Worm (Caenorhabditis elegans): ENCODE data around the gene ddl-1.

Gene ddl-1

DNA sequence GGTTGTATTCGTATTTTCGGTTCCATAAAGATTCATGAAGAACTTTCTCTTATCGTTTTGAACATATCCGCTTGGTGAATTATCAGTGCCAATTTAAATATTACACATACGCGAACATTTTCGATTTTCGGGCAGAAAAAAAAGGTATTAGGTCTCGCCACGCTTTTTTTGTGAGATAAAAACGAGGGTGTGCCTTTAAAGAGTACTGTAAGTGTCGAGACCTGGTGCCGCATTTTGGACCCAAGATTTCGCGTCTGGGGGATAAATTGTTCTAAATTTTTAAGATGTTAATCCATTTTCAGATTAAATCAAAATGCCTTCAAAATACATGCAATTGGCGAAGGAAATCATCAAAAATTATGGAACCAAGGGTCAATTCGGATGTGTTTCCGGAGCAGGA, 45.7 kb upstream of the ddl-1 start, which contains the start of gene C25H3.3:
TSS of gene C25H3.3 (plus strand) at position 301 of the 400 bp plus-strand sequence.
- TF ChIP-seq nhr-237 (tag; optimal IDR thresholded peaks at IDR 0.05) (no peak), ztf-11 (tag; optimal IDR thresholded peaks at IDR 0.05) (no peak), elt-3 (tag; optimal IDR thresholded peaks at IDR 0.05) (no peak), fkh-10 (GFP tag; optimal IDR thresholded peaks at IDR 0.05) (no peak), eor-1 (tag; optimal IDR thresholded peaks at IDR 0.05) (no peak)

DNA sequence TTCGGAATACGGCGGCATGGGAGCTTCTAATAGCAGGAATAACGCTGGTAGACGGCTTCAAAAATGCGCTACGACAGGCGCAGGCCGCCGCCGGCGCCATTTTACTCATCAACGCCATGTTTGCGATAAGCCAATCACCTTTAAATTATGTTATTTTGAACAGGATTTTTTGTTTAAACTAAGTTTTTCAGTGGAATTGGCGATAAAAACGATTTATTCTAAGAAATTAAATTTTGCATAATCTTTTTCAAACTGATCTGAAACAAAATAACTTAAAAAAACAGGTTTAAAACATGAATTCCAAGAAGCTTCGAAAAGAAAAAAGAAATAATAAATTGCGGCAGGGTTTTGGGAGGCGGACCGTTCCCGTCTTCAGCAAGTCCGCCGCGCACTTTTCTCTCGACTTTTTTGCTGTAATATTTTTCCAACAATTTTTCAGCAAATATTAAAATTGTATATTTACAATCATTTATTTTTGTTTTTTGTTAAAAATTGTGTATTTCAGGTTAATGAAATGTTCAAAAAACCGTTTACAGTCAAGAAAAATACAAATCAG, 43.1 kb upstream of the ddl-1 start, which contains the start of the genes ndub-5 and eif-2D:
TSS of gene ndub-5 (minus strand) at position 138 of the 556 bp plus-strand sequence.
TSS of gene eif-2D (plus strand) at position 506 of the 556 bp plus-strand sequence.
- TF ChIP-seq lin-39 (tag; optimal IDR thresholded peaks at IDR 0.05) (no peak), elt-1 (tag; optimal IDR thresholded peaks at IDR 0.05) (no peak), jun-1 (tag; optimal IDR thresholded peaks at IDR 0.05) (no peak), elt-2 (tag; optimal IDR thresholded peaks at IDR 0.05) (peak; percentile 15), snpc-4 (tag; optimal IDR thresholded peaks at IDR 0.05) (peak; percentile 18), ceh-82 (tag; optimal IDR thresholded peaks at IDR 0.05) (no peak), ztf-11 (tag; optimal IDR thresholded peaks at IDR 0.05) (no peak), nhr-77 (tag; optimal IDR thresholded peaks at IDR 0.05) (no peak), nhr-43 (tag; optimal IDR thresholded peaks at IDR 0.05; ENCODE audit: poor library complexity, severe bottlenecking) (no peak), lsy-12 (tag; optimal IDR thresholded peaks at IDR 0.05) (no peak), ama-1 (optimal IDR thresholded peaks at IDR 0.05) (no peak), nhr-237 (tag; optimal IDR thresholded peaks at IDR 0.05) (no peak), ZK546.5 (tag; optimal IDR thresholded peaks at IDR 0.05) (no peak), lin-15B (tag; optimal IDR thresholded peaks at IDR 0.05) (no peak), mml-1 (tag; optimal IDR thresholded peaks at IDR 0.05) (no peak), pqm-1 (tag; optimal IDR thresholded peaks at IDR 0.05) (no peak), daf-12 (tag; optimal IDR thresholded peaks at IDR 0.05) (no peak), zag-1 (tag; optimal IDR thresholded peaks at IDR 0.05) (no peak), fkh-2 (tag; optimal IDR thresholded peaks at IDR 0.05) (no peak), nhr-67 (tag; optimal IDR thresholded peaks at IDR 0.05) (no peak), mdl-1 (tag; optimal IDR thresholded peaks at IDR 0.05) (no peak), skn-1 (tag; optimal IDR thresholded peaks at IDR 0.05) (no peak), ceh-28 (tag; optimal IDR thresholded peaks at IDR 0.05) (no peak), nfya-1 (tag; optimal IDR thresholded peaks at IDR 0.05; ENCODE audit: insufficient read depth) (peak; percentile 42), hmg-11 (tag; optimal IDR thresholded peaks at IDR 0.05) (peak; percentile 6), tbx-2 (tag; optimal IDR thresholded peaks at IDR 0.05) (no peak), elt-3 (tag; optimal IDR thresholded peaks at IDR 0.05) (no peak), nhr-25 (tag; optimal IDR thresholded peaks at IDR 0.05) (no peak), unc-62 (GFP tag; optimal IDR thresholded peaks at IDR 0.05) (no peak), nhr-11 (tag; optimal IDR thresholded peaks at IDR 0.05) (no peak), pha-4 (tag; optimal IDR thresholded peaks at IDR 0.05) (peak; percentile 26), ceh-16 (tag; optimal IDR thresholded peaks at IDR 0.05) (no peak)

- no peak for TF ChIP-seq nhr-28 (tag; optimal IDR thresholded peaks at IDR 0.05)
- no peak for TF ChIP-seq R02D3.7 (tag; optimal IDR thresholded peaks at IDR 0.05)
- TF ChIP-seq ztf-4 (tag; optimal IDR thresholded peaks at IDR 0.05), result no peak
- peak; percentile 67 for TF ChIP-seq nfya-1 (tag; optimal IDR thresholded peaks at IDR 0.05; ENCODE audit: insufficient read depth)
- peak; percentile 52 for TF ChIP-seq ama-1 (optimal IDR thresholded peaks at IDR 0.05)
- TF ChIP-seq lin-15B (tag; optimal IDR thresholded peaks at IDR 0.05), result peak; percentile 53
- TF ChIP-seq pha-4 (tag; optimal IDR thresholded peaks at IDR 0.05), result peak; percentile 42
- peak; percentile 70 for TF ChIP-seq elt-2 (tag; optimal IDR thresholded peaks at IDR 0.05)
- TF ChIP-seq lsy-12 (tag; optimal IDR thresholded peaks at IDR 0.05), result peak; percentile 4
- peak; percentile 26 for TF ChIP-seq pqm-1 (tag; optimal IDR thresholded peaks at IDR 0.05)
- TF ChIP-seq snpc-4 (tag; optimal IDR thresholded peaks at IDR 0.05), result peak; percentile 29
Observed at ce11 chrII:5688959-5689358, 40.8 kb upstream of the ddl-1 start, which contains the start of gene C25H3.11. Gene C25H3.11, minus strand, starts transcription at chrII:5689040.

DNA sequence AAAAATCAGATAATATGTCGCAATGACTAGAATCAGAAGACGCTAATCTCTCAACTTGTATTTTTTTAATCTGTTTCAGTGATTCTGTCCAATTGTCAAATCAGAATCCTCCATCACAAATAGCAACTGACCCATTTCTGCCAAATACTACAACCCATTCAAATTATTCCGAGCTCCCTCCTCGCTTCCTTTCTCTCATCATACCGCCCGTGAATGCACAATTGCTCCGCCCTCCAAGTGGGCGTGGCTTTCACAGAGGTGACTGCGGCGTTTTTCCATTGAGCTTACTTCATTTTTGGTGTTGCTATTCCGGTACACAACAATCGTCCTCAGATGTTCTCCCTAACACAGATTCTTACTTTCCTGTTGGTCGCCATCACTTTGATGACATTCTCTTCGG, 32.5 kb upstream of the ddl-1 start, which contains the start of gene flp-27:
TSS of gene flp-27 (plus strand) at position 301 of the 400 bp plus-strand sequence.
- TF ChIP-seq fkh-10 (GFP tag; optimal IDR thresholded peaks at IDR 0.05), result no peak
- no peak for TF ChIP-seq aly-2 (tag; optimal IDR thresholded peaks at IDR 0.05)
- TF ChIP-seq nhr-237 (tag; optimal IDR thresholded peaks at IDR 0.05), result no peak
- TF ChIP-seq tbx-2 (tag; optimal IDR thresholded peaks at IDR 0.05), result no peak
- no peak for TF ChIP-seq mdl-1 (tag; optimal IDR thresholded peaks at IDR 0.05)
- no peak for TF ChIP-seq lin-15B (tag; optimal IDR thresholded peaks at IDR 0.05)
- no peak for TF ChIP-seq nhr-12 (tag; optimal IDR thresholded peaks at IDR 0.05)
- TF ChIP-seq pqm-1 (tag; optimal IDR thresholded peaks at IDR 0.05), result no peak
- TF ChIP-seq sea-2 (GFP tag; optimal IDR thresholded peaks at IDR 0.05), result no peak
- no peak for TF ChIP-seq ama-1 (optimal IDR thresholded peaks at IDR 0.05)
- TF ChIP-seq fkh-2 (tag; optimal IDR thresholded peaks at IDR 0.05), result no peak
- no peak for TF ChIP-seq ceh-82 (tag; optimal IDR thresholded peaks at IDR 0.05)
- no peak for TF ChIP-seq fos-1 (tag; optimal IDR thresholded peaks at IDR 0.05)
- TF ChIP-seq egl-5 (tag; optimal IDR thresholded peaks at IDR 0.05), result no peak
- no peak for TF ChIP-seq lin-39 (tag; optimal IDR thresholded peaks at IDR 0.05)
